Worm (Caenorhabditis elegans) whole organism, midembryonic: ENCODE results near the gene smut-1.

ENCODE experiments used
- T22C8.4 ChIP-seq: fragments of 200-800 bp; sonication (Bioruptor generic); IDR thresholded peaks from 2 replicates; pipeline ENCODE4 v1.3.6; 2022; ENCODE audit warnings: missing genetic modification characterization, missing compliant biosample characterization
- cog-1 ChIP-seq: sonication (generic microtip); optimal IDR thresholded peaks from 2 replicates; lab custom pipeline; 2016; ENCODE audit warnings: missing genetic modification characterization, missing compliant biosample characterization
- flt-1 ChIP-seq: fragments of 200-800 bp; sonication (Bioruptor generic); IDR thresholded peaks from 2 replicates; pipeline ENCODE4 v1.3.6; 2022; ENCODE audit warnings: missing genetic modification characterization, missing compliant biosample characterization
- klf-2 ChIP-seq: fragments of 200-800 bp; sonication (Bioruptor generic); conservative IDR thresholded peaks from 2 replicates; pipeline ENCODE4 v1.3.6; 2022; ENCODE audit warnings: missing genetic modification reagents, missing genetic modification characterization, missing compliant biosample characterization
- med-1 ChIP-seq: sonication (generic microtip); optimal IDR thresholded peaks from 2 replicates; lab custom pipeline; 2017; ENCODE audit warnings: missing genetic modification characterization, mild to moderate bottlenecking, missing compliant biosample characterization, antibody characterized with exemption, missing genetic modification reagents; ENCODE audit not compliant: insufficient read depth
- ref-1 ChIP-seq: fragments of 200-800 bp; sonication (Bioruptor generic); conservative IDR thresholded peaks from 2 replicates; pipeline ENCODE4 v1.3.6; 2022; ENCODE audit warnings: missing genetic modification reagents, missing genetic modification characterization, missing compliant biosample characterization
- tab-1 ChIP-seq: fragments of 200-800 bp; sonication (Bioruptor generic); IDR thresholded peaks from 2 replicates; pipeline ENCODE4 v1.3.6; 2022; ENCODE audit warnings: missing genetic modification characterization, missing compliant biosample characterization
- ztf-23 ChIP-seq: fragments of 200-800 bp; sonication (Bioruptor generic); IDR thresholded peaks from 2 replicates; pipeline ENCODE4 v1.3.6; 2022; ENCODE audit warnings: missing genetic modification reagents, missing genetic modification characterization, missing compliant biosample characterization
- ztf-29 ChIP-seq: fragments of 200-800 bp; sonication (Bioruptor generic); IDR thresholded peaks from 2 replicates; pipeline ENCODE4 v1.3.6; 2022; ENCODE audit warnings: missing genetic modification reagents, missing genetic modification characterization, missing compliant biosample characterization

Gene smut-1

DNA sequence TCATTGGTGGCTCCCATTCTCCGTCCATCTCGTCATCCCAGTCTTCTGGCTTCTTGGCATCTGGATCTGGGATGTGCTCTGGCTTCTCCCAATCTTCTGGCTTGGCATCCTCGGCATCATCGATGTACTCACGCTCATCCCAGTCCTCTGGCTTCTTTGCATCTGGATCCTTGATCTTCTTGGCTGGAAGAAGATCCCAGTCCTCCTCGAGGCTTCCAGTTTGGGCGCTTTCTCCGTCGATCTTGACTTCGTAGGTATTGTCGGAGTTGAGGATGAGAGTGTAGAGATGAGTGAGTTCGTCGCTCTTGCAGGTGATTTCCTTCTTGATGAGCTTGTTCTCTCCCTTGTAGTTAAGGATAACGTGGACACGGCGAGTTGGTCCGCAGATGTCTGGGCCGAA is 2.7 kb downstream of the smut-1 start:
- TF ChIP-seq ztf-29 (no peak), tab-1 (GFP tag; lab: Robert Waterston, UW) (0 out of 2 replicates have a peak, but pooled peaks have one; percentile 5)

DNA sequence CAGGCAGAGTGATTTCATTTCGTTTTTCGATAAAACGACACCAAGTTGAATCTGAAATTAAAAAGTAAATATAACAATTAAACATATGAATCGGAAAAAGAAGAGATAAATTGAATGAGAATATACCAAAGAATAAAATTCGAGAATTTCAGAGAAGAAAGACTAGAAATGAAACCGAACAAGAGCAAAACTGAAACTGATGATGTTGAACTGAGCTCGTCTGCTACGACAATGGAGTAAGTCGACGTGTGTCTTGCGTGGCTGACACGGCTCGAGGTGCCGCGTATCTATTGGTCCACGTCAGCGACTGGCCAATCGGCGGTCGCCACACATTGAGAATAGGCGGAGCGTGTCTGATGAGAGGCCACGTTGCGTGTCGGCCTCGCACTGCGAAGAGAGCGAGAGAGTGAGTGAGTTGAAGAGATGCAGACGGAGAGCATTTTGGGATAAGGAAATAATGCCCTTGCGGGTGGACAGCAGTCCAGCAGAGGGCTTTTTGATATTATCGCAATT is 3.6 kb downstream of the smut-1 start, which contains the start of gene crt-1:
Gene crt-1, minus strand, starts transcription at position 51 of the 513 bp plus-strand sequence.
- TF ChIP-seq cog-1 (tag; lab: Kevin White, UChicago) (peak; percentile 79), flt-1 (GFP tag; lab: Robert Waterston, UW) (peak; percentile 61), ztf-23 (GFP tag; lab: Robert Waterston, UW) (no peak)

DNA sequence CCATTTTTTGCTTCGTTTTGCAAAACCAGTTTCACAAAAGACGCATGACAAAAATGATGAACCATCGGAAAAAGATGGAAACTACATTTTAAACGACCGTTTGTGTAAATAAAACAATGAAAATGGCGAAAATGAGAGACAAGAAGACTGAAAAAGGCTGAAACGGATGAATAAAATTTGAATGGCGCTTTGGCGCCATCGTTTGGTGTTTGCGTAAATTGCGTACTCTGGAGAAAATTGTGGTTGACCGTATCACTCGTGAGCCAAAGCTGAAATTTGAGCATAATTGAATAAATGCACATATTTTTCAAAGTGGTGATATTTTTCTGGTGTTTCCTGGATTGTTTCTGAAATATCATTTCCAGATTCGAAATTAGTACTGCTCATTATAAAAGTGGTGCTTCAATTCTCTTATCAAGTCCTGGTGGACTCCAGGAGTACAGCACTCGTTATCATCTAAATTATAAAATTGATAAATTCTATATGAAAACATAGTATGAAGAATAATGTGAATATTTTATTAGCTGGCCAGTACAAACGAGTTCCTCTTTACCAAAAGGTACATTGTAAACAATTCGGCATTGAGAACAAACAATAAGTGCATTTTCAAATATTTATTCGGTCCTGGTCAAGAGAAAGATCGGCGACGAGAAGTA is 4.5 kb downstream of the smut-1 start:
- TF ChIP-seq tab-1 (GFP tag; lab: Robert Waterston, UW) = no peak
- TF ChIP-seq T22C8.4 (GFP tag; lab: Robert Waterston, UW) = no peak
- no peak for TF ChIP-seq ztf-29
- TF ChIP-seq flt-1 (GFP tag; lab: Robert Waterston, UW) = no peak
- no peak for TF ChIP-seq cog-1 (tag; lab: Kevin White, UChicago)
- TF ChIP-seq ztf-23 (GFP tag; lab: Robert Waterston, UW) = no peak
- no peak for TF ChIP-seq klf-2
- TF ChIP-seq ref-1 (GFP tag; lab: Robert Waterston, UW) = no peak
- TF ChIP-seq med-1 = no peak

DNA sequence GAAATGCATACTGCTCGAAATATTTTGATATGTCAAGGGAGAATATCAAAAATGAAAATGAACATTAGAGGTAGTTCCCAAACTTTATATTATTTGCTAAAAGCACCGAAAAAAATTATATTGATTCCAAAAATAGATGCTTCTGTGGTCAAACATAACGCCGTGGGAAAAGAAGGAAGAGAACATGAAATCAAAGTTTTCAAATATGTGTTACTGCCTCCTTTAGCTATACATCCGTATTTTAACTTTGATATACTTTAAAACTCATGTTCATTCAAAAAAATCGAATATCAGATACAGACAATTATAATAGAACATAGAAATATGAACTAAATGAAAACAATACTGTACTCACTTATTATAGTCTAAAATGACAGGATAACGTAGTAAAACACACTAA is 6.5 kb downstream of the smut-1 start, which contains the start of gene Y38A10A.11:
Gene Y38A10A.11, minus strand, starts transcription at position 101 of the 400 bp plus-strand sequence.
- TF ChIP-seq med-1 (no peak), ztf-29 (no peak), cog-1 (tag; lab: Kevin White, UChicago) (no peak), tab-1 (GFP tag; lab: Robert Waterston, UW) (no peak), T22C8.4 (GFP tag; lab: Robert Waterston, UW) (no peak), ztf-23 (GFP tag; lab: Robert Waterston, UW) (no peak), klf-2 (no peak), flt-1 (GFP tag; lab: Robert Waterston, UW) (no peak), ref-1 (GFP tag; lab: Robert Waterston, UW) (no peak)

DNA sequence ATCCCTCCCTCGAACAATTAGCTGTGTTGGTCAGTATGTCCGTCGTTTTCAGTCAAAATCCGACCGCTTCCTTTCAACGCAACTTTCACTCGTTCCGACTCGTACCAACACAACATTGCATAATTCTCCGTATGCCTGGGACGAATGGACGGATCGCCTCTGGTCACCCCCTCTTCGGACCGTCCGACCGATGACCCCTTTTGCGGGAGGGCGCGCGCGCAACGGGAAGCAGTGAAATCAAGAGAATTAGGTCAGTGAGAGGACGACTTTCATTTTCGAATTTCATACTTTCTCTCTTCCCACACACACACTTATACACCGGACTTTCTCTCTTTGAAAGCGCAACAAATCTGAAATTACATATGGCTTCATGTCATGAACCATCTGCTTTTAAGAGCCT is 8.5 kb downstream of the smut-1 start, which contains the start of gene atf-8:
Gene atf-8, plus strand, starts transcription at position 234 of the 400 bp plus-strand sequence.
- TF ChIP-seq ztf-23 (GFP tag; lab: Robert Waterston, UW) (no peak), med-1 (no peak), cog-1 (tag; lab: Kevin White, UChicago) (no peak), ref-1 (GFP tag; lab: Robert Waterston, UW) (no peak), klf-2 (no peak), tab-1 (GFP tag; lab: Robert Waterston, UW) (no peak), flt-1 (GFP tag; lab: Robert Waterston, UW) (no peak), ztf-29 (no peak), T22C8.4 (GFP tag; lab: Robert Waterston, UW) (no peak)

DNA sequence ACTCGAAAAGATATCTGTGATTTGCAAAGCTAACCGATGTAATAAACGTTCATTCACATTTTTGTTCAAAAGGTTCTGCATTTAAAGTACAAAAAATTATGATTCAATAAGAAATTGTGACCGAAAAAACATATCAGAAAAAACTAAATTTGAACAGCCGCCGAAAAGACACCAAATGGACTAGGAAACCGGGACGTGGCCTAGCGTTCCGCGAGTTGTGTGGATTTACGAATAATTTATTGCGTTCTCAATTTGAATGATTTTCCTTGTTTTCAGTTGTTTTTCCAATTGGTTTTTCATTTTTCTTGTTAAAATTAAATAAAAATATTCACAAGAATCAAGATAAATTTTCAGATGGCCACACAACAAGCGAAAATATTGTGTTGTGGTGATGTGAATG is 10.6 kb downstream of the smut-1 start, which contains the start of gene cwf-19L1:
Gene cwf-19L1, plus strand, starts transcription at position 355 of the 400 bp plus-strand sequence.
- TF ChIP-seq cog-1 (tag; lab: Kevin White, UChicago) (peak; percentile 65), klf-2 (no peak; the same call in 1 of the 2 replicates), ztf-29 (no peak), flt-1 (GFP tag; lab: Robert Waterston, UW) (no peak), med-1 (no peak), tab-1 (GFP tag; lab: Robert Waterston, UW) (no peak), ref-1 (GFP tag; lab: Robert Waterston, UW) (no peak), T22C8.4 (GFP tag; lab: Robert Waterston, UW) (no peak), ztf-23 (GFP tag; lab: Robert Waterston, UW) (0 out of 2 replicates have a peak, but pooled peaks have one; percentile 51)

DNA sequence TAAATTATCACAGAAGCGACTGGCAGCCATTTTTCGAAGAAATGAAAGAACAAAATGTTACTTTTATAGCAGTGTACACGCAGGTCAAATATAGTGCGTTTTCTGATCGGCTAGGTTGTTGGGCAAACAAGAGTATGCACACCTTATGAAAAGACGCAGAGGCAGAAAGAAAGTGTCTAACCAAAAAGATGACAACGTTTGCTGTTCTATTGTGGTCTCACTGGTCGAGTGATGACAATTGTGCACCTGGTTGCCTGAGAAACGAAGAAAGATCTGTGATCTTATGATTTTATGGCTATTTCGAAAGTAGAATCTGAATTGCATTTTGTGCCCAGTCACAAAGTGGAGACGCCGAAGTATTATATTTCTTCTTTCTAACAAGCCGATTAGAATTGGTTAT is 13.6 kb downstream of the smut-1 start, which contains the start of gene F17A9.4:
Gene F17A9.4, minus strand, starts transcription at position 97 of the 400 bp plus-strand sequence.
- TF ChIP-seq med-1 (no peak), ztf-29 (no peak), ref-1 (GFP tag; lab: Robert Waterston, UW) (no peak), T22C8.4 (GFP tag; lab: Robert Waterston, UW) (no peak), flt-1 (GFP tag; lab: Robert Waterston, UW) (no peak), tab-1 (GFP tag; lab: Robert Waterston, UW) (no peak), klf-2 (no peak), ztf-23 (GFP tag; lab: Robert Waterston, UW) (no peak), cog-1 (tag; lab: Kevin White, UChicago) (no peak)

DNA sequence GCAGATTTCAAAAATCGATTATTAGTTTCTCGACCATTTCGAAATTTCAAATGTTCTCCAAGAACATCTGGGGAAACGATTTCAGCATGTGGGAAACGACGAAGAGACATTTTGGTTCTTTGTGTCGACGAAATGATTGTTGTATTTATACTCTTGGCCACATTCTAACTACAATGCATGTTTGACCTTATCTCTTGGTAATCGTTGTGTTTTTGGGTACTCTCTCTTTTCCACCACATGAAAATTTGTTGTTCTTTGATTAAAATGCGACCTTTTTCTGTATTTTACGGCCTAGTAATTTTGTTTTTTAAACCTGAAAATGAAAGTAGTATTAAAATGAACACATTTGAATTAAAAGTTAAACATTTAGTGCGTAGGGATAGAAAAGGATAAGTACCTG is 15.9 kb downstream of the smut-1 start, which contains the start of gene F17A9.5:
Gene F17A9.5, minus strand, starts transcription at position 175 of the 400 bp plus-strand sequence.
- TF ChIP-seq ztf-23 (GFP tag; lab: Robert Waterston, UW) = no peak
- no peak for TF ChIP-seq ztf-29
- no peak for TF ChIP-seq tab-1 (GFP tag; lab: Robert Waterston, UW)
- TF ChIP-seq ref-1 (GFP tag; lab: Robert Waterston, UW) = no peak
- TF ChIP-seq flt-1 (GFP tag; lab: Robert Waterston, UW) = no peak
- no peak for TF ChIP-seq T22C8.4 (GFP tag; lab: Robert Waterston, UW)
- no peak for TF ChIP-seq klf-2

DNA sequence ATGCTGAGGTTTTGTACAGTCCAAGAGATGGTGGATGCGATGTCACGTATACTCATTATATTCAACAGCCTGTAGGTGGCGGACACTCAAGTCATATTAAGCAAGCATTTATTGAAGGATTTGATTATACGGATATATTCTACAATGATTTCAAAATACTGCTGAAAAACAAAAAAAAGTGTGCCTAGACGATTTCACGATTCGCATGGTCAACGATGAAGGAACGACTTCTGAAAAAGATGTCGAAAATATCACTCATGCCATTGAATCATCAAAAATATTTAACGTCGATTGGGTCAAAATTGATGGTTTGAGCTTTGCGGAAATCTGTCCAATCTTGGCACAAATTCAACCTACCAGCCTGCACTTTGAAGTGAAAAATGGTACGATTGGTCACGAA is 20.1 kb downstream of the smut-1 start:
- TF ChIP-seq ztf-23 (GFP tag; lab: Robert Waterston, UW) = no peak
